In genomic region chr3L:11523286-11523685, dm6 we compare ENCODE assay signal across 1 fruit fly cellular context.
TF ChIP-seq lines count a peak whose summit lies in the region.

No protein-coding gene starts in this region.

TF ChIP-seq in whole organism, embryonic, 481 proteins besides CTCF, POLR2A, EP300 and RAD21 (continued from another document):
- TF ChIP-seq CG4707 (GFP tag; optimal IDR thresholded peaks at IDR 0.05; lab: Kevin White, UChicago): no peak
- TF ChIP-seq grn (GFP tag; optimal IDR thresholded peaks at IDR 0.05; lab: Kevin White, UChicago): no peak
- peak; percentile 38; the same call in 1 of the 3 replicates for TF ChIP-seq knrl (GFP tag; IDR thresholded peaks at IDR 0.05; lab: Robert Waterston, UW; ENCODE audit: partially characterized antibody)
- TF ChIP-seq zf30C (GFP tag; optimal IDR thresholded peaks at IDR 0.05; lab: Kevin White, UChicago): peak; percentile 49
- TF ChIP-seq CG16813 (GFP tag; IDR thresholded peaks at IDR 0.05; lab: Robert Waterston, UW; ENCODE audit: partially characterized antibody): peak; percentile 15; the same call in 1 of the 3 replicates
- no peak for TF ChIP-seq Ets97D (GFP tag; optimal IDR thresholded peaks at IDR 0.05; lab: Kevin White, UChicago)
- TF ChIP-seq NFAT (GFP tag; IDR thresholded peaks at IDR 0.05; lab: Robert Waterston, UW): no peak
- no peak for TF ChIP-seq CG11723 (GFP tag; optimal IDR thresholded peaks at IDR 0.05; lab: Kevin White, UChicago)
- peak; percentile 40; the same call in 1 of the 3 replicates for TF ChIP-seq HLH4C (GFP tag; IDR thresholded peaks at IDR 0.05; lab: Robert Waterston, UW; ENCODE audit: partially characterized antibody)
- no peak for TF ChIP-seq CG12071 (GFP tag; optimal IDR thresholded peaks at IDR 0.05; lab: Kevin White, UChicago)
- no peak for TF ChIP-seq onecut (GFP tag; IDR thresholded peaks at IDR 0.05; lab: Robert Waterston, UW)
- TF ChIP-seq Elba2 (GFP tag; optimal IDR thresholded peaks at IDR 0.05; lab: Kevin White, UChicago): no peak
- no peak for TF ChIP-seq org-1 (GFP tag; optimal IDR thresholded peaks at IDR 0.05; lab: Kevin White, UChicago)
- no peak for TF ChIP-seq ara (GFP tag; IDR thresholded peaks at IDR 0.05; lab: Robert Waterston, UW)
- peak; percentile 26 for TF ChIP-seq pzg (GFP tag; optimal IDR thresholded peaks at IDR 0.05; lab: Kevin White, UChicago)
- no peak for TF ChIP-seq nau (GFP tag; optimal IDR thresholded peaks at IDR 0.05; lab: Kevin White, UChicago)
- TF ChIP-seq CG1832 (GFP tag; optimal IDR thresholded peaks at IDR 0.05; lab: Kevin White, UChicago): no peak
- no peak for TF ChIP-seq CG14441 (GFP tag; IDR thresholded peaks at IDR 0.05; lab: Robert Waterston, UW)
- no peak for TF ChIP-seq CG1603 (tag; optimal IDR thresholded peaks at IDR 0.05; lab: Kevin White, UChicago)
- peak; percentile 50 for TF ChIP-seq D19A (tag; optimal IDR thresholded peaks at IDR 0.05; lab: Kevin White, UChicago)
- no peak for TF ChIP-seq Hr78 (GFP tag; optimal IDR thresholded peaks at IDR 0.05; lab: Kevin White, UChicago)
- peak; percentile 98 for TF ChIP-seq CG15514 (GFP tag; optimal IDR thresholded peaks at IDR 0.05; lab: Kevin White, UChicago)
- no peak for TF ChIP-seq ranshi (GFP tag; IDR thresholded peaks at IDR 0.05; lab: Robert Waterston, UW)
- no peak for TF ChIP-seq CG12155 (GFP tag; optimal IDR thresholded peaks at IDR 0.05; lab: Kevin White, UChicago)
- no peak for TF ChIP-seq ind (GFP tag; optimal IDR thresholded peaks at IDR 0.05; lab: Kevin White, UChicago)
- TF ChIP-seq CG8089 (GFP tag; optimal IDR thresholded peaks at IDR 0.05; lab: Kevin White, UChicago): no peak
- TF ChIP-seq PHDP (tag; optimal IDR thresholded peaks at IDR 0.05; lab: Kevin White, UChicago): no peak
- TF ChIP-seq ap (GFP tag; IDR thresholded peaks at IDR 0.05; lab: Robert Waterston, UW): no peak
- no peak; the same call in 1 of the 2 replicates for TF ChIP-seq CG13287 (GFP tag; IDR thresholded peaks at IDR 0.05; lab: Robert Waterston, UW; ENCODE audit: partially characterized antibody)
- peak; percentile 43; the same call in 1 of the 2 replicates for TF ChIP-seq Rfx (GFP tag; IDR thresholded peaks at IDR 0.05; lab: Robert Waterston, UW)
- no peak for TF ChIP-seq TFAM (GFP tag; optimal IDR thresholded peaks at IDR 0.05; lab: Kevin White, UChicago)
- no peak for TF ChIP-seq rib (GFP tag; IDR thresholded peaks at IDR 0.05; lab: Robert Waterston, UW)
- TF ChIP-seq Xrp1 (GFP tag; IDR thresholded peaks at IDR 0.05; lab: Robert Waterston, UW): 0 out of 2 replicates have a peak, but pooled peaks have one; percentile 11
- TF ChIP-seq Bteb2 (GFP tag; optimal IDR thresholded peaks at IDR 0.05; lab: Kevin White, UChicago): no peak
- peak; percentile 61 for TF ChIP-seq Med (GFP tag; lab: Kevin White, UChicago)
- TF ChIP-seq ato (GFP tag; IDR thresholded peaks at IDR 0.05; lab: Robert Waterston, UW; ENCODE audit: partially characterized antibody): 0 out of 2 replicates have a peak, but pooled peaks have one; percentile 13
- no peak for TF ChIP-seq danr (GFP tag; IDR thresholded peaks at IDR 0.05; lab: Robert Waterston, UW)
- no peak for TF ChIP-seq eve (GFP tag; optimal IDR thresholded peaks at IDR 0.05; lab: Kevin White, UChicago)
- no peak for TF ChIP-seq CG9609 (GFP tag; optimal IDR thresholded peaks at IDR 0.05; lab: Kevin White, UChicago)
- no peak for TF ChIP-seq CG31365 (tag; optimal IDR thresholded peaks at IDR 0.05; lab: Kevin White, UChicago)
- peak; percentile 15 for TF ChIP-seq gro (GFP tag; optimal IDR thresholded peaks at IDR 0.05; lab: Kevin White, UChicago)
- TF ChIP-seq CG12104 (GFP tag; optimal IDR thresholded peaks at IDR 0.05; lab: Kevin White, UChicago): no peak
- TF ChIP-seq CG42726 (GFP tag; IDR thresholded peaks at IDR 0.05; lab: Robert Waterston, UW; ENCODE audit: partially characterized antibody): peak; percentile 78
- TF ChIP-seq vnd (GFP tag; IDR thresholded peaks at IDR 0.05; lab: Robert Waterston, UW; ENCODE audit: partially characterized antibody): no peak
- no peak for TF ChIP-seq fd3F (GFP tag; optimal IDR thresholded peaks at IDR 0.05; lab: Kevin White, UChicago)
- no peak for TF ChIP-seq tgo (GFP tag; IDR thresholded peaks at IDR 0.05; lab: Robert Waterston, UW)
- TF ChIP-seq CG10431 (GFP tag; optimal IDR thresholded peaks at IDR 0.05; lab: Kevin White, UChicago): no peak
- TF ChIP-seq Gug (GFP tag; IDR thresholded peaks at IDR 0.05; lab: Robert Waterston, UW): no peak
- TF ChIP-seq dan (GFP tag; IDR thresholded peaks at IDR 0.05; lab: Robert Waterston, UW): no peak
- no peak for TF ChIP-seq tx (GFP tag; optimal IDR thresholded peaks at IDR 0.05; lab: Kevin White, UChicago)
- no peak for TF ChIP-seq chn (GFP tag; optimal IDR thresholded peaks at IDR 0.05; lab: Kevin White, UChicago)
- TF ChIP-seq CG9437 (GFP tag; optimal IDR thresholded peaks at IDR 0.05; lab: Kevin White, UChicago): no peak
- no peak for TF ChIP-seq CG12236 (GFP tag; optimal IDR thresholded peaks at IDR 0.05; lab: Kevin White, UChicago)
- no peak for TF ChIP-seq sc (optimal IDR thresholded peaks at IDR 0.05; lab: Kevin White, UChicago)
- TF ChIP-seq sc (GFP tag; optimal IDR thresholded peaks at IDR 0.05; lab: Kevin White, UChicago): no peak
- no peak for TF ChIP-seq ftz-f1 (GFP tag; optimal IDR thresholded peaks at IDR 0.05; lab: Kevin White, UChicago)
- TF ChIP-seq stwl (tag; optimal IDR thresholded peaks at IDR 0.05; lab: Kevin White, UChicago): peak; percentile 60
- TF ChIP-seq CG7357 (GFP tag; IDR thresholded peaks at IDR 0.05; lab: Robert Waterston, UW): no peak
- no peak for TF ChIP-seq CG33557 (GFP tag; optimal IDR thresholded peaks at IDR 0.05; lab: Kevin White, UChicago)
- no peak for TF ChIP-seq pan (optimal IDR thresholded peaks at IDR 0.05; lab: Kevin White, UChicago)
- no peak for TF ChIP-seq pan (GFP tag; optimal IDR thresholded peaks at IDR 0.05 in 1 of 2, IDR thresholded peaks at IDR 0.05 in 1 of 2)
- no peak for TF ChIP-seq CG15073 (GFP tag; optimal IDR thresholded peaks at IDR 0.05; lab: Kevin White, UChicago)
- TF ChIP-seq CG11695 (GFP tag; IDR thresholded peaks at IDR 0.05; lab: Robert Waterston, UW): no peak
- no peak for TF ChIP-seq CG10462 (GFP tag; optimal IDR thresholded peaks at IDR 0.05; lab: Kevin White, UChicago)
- TF ChIP-seq CG14710 (tag; optimal IDR thresholded peaks at IDR 0.05; lab: Kevin White, UChicago): peak; percentile 7
- TF ChIP-seq Dek (tag; optimal IDR thresholded peaks at IDR 0.05; lab: Kevin White, UChicago): no peak
- TF ChIP-seq ken (GFP tag; IDR thresholded peaks at IDR 0.05; lab: Robert Waterston, UW): no peak
- no peak for TF ChIP-seq Fer2 (tag; optimal IDR thresholded peaks at IDR 0.05; lab: Kevin White, UChicago)
- TF ChIP-seq Hr51 (GFP tag; optimal IDR thresholded peaks at IDR 0.05; lab: Kevin White, UChicago): no peak
- TF ChIP-seq nmo (GFP tag; optimal IDR thresholded peaks at IDR 0.05; lab: Kevin White, UChicago): no peak
- TF ChIP-seq CG7372 (GFP tag; IDR thresholded peaks at IDR 0.05; lab: Robert Waterston, UW): no peak
- no peak for TF ChIP-seq ems (GFP tag; optimal IDR thresholded peaks at IDR 0.05; lab: Kevin White, UChicago)
- no peak for TF ChIP-seq dmrt99B (tag; optimal IDR thresholded peaks at IDR 0.05; lab: Kevin White, UChicago)
- no peak for TF ChIP-seq CG13424 (tag; optimal IDR thresholded peaks at IDR 0.05; lab: Kevin White, UChicago)
- peak; percentile 10 for TF ChIP-seq sd (tag; optimal IDR thresholded peaks at IDR 0.05; lab: Kevin White, UChicago)
- TF ChIP-seq ase (GFP tag; IDR thresholded peaks at IDR 0.05; lab: Robert Waterston, UW): no peak
- TF ChIP-seq mirr (GFP tag; optimal IDR thresholded peaks at IDR 0.05; lab: Kevin White, UChicago): no peak
- no peak for TF ChIP-seq h (optimal IDR thresholded peaks at IDR 0.05; lab: Kevin White, UChicago)
- no peak for TF ChIP-seq CG17328 (GFP tag; IDR thresholded peaks at IDR 0.05; lab: Robert Waterston, UW)
- no peak for TF ChIP-seq kni (GFP tag; optimal IDR thresholded peaks at IDR 0.05; lab: Kevin White, UChicago)
- TF ChIP-seq ham (GFP tag; IDR thresholded peaks at IDR 0.05; lab: Robert Waterston, UW): no peak
- no peak for TF ChIP-seq CG9932 (GFP tag; IDR thresholded peaks at IDR 0.05; lab: Robert Waterston, UW)
- peak; percentile 19 for TF ChIP-seq Dp (GFP tag; optimal IDR thresholded peaks at IDR 0.05; lab: Kevin White, UChicago)
- TF ChIP-seq CG1529 (GFP tag; optimal IDR thresholded peaks at IDR 0.05; lab: Kevin White, UChicago): no peak
- no peak for TF ChIP-seq Hr3 (GFP tag; optimal IDR thresholded peaks at IDR 0.05; lab: Kevin White, UChicago)
- TF ChIP-seq Fer1 (GFP tag; optimal IDR thresholded peaks at IDR 0.05; lab: Kevin White, UChicago): peak; percentile 11
- TF ChIP-seq Blimp-1 (GFP tag; optimal IDR thresholded peaks at IDR 0.05; lab: Kevin White, UChicago): no peak
- TF ChIP-seq CG9797 (GFP tag; optimal IDR thresholded peaks at IDR 0.05; lab: Kevin White, UChicago): no peak
- TF ChIP-seq CG11560 (tag; IDR thresholded peaks at IDR 0.05; lab: Robert Waterston, UW): no peak
- no peak for TF ChIP-seq hth (optimal IDR thresholded peaks at IDR 0.05; lab: Kevin White, UChicago)
- no peak for TF ChIP-seq dysf (GFP tag; IDR thresholded peaks at IDR 0.05; lab: Robert Waterston, UW)
- peak; percentile 22 for TF ChIP-seq Lhr (GFP tag; optimal IDR thresholded peaks at IDR 0.05; lab: Kevin White, UChicago)
- TF ChIP-seq row (GFP tag; IDR thresholded peaks at IDR 0.05; lab: Robert Waterston, UW): no peak
- TF ChIP-seq CG13775 (GFP tag; optimal IDR thresholded peaks at IDR 0.05; lab: Kevin White, UChicago): no peak
- TF ChIP-seq esg (GFP tag; conservative IDR thresholded peaks at IDR 0.05; lab: Robert Waterston, UW): no peak
- TF ChIP-seq YL-1 (GFP tag; optimal IDR thresholded peaks at IDR 0.05; lab: Kevin White, UChicago): no peak
- no peak for TF ChIP-seq en (GFP tag; optimal IDR thresholded peaks at IDR 0.05; lab: Kevin White, UChicago)
- no peak for TF ChIP-seq insv (GFP tag; optimal IDR thresholded peaks at IDR 0.05; lab: Kevin White, UChicago)
- 0 out of 2 replicates have a peak, but pooled peaks have one; percentile 33 for TF ChIP-seq Scr (GFP tag; IDR thresholded peaks at IDR 0.05; lab: Robert Waterston, UW; ENCODE audit: partially characterized antibody)
- TF ChIP-seq CG10565 (GFP tag; optimal IDR thresholded peaks at IDR 0.05; lab: Kevin White, UChicago): no peak
- 0 out of 2 replicates have a peak, but pooled peaks have one; percentile 19 for TF ChIP-seq H2.0 (GFP tag; IDR thresholded peaks at IDR 0.05; lab: Robert Waterston, UW)
- TF ChIP-seq ATbp (GFP tag; optimal IDR thresholded peaks at IDR 0.05; lab: Kevin White, UChicago): no peak
- no peak for TF ChIP-seq CG2116 (GFP tag; optimal IDR thresholded peaks at IDR 0.05; lab: Kevin White, UChicago)
- TF ChIP-seq CG15601 (tag; optimal IDR thresholded peaks at IDR 0.05; lab: Kevin White, UChicago): no peak
- TF ChIP-seq CG1233 (GFP tag; optimal IDR thresholded peaks at IDR 0.05; lab: Kevin White, UChicago): no peak
- TF ChIP-seq cg (GFP tag; optimal IDR thresholded peaks at IDR 0.05; lab: Kevin White, UChicago): peak; percentile 92
- TF ChIP-seq hbn (GFP tag; IDR thresholded peaks at IDR 0.05; lab: Robert Waterston, UW; ENCODE audit: partially characterized antibody): no peak
